Worm (Caenorhabditis elegans): Measurements from ENCODE around the gene cif-1.
A peak's percentile ranks its signal among the peaks of the same experiment; 100 is the strongest.

- peak; percentile 65 for TF ChIP-seq Y48G9A.11 (GFP tag; IDR thresholded peaks at IDR 0.05)
- TF ChIP-seq nhr-6 (tag; optimal IDR thresholded peaks at IDR 0.05): peak; percentile 73
- peak in 1 of 2 experiments; percentile 70 for TF ChIP-seq mdl-1 (tag; optimal IDR thresholded peaks at IDR 0.05)
- no peak for TF ChIP-seq F26F4.8 (GFP tag; conservative IDR thresholded peaks at IDR 0.05)
- peak; percentile 82 for TF ChIP-seq hlh-30 (tag; optimal IDR thresholded peaks at IDR 0.05; ENCODE audit: insufficient read depth)
- TF ChIP-seq unc-62 (GFP tag; optimal IDR thresholded peaks at IDR 0.05 in 1 of 2): peak in 1 of 2 experiments; percentile 88
- no peak for TF ChIP-seq unc-62 (tag; optimal IDR thresholded peaks at IDR 0.05)
- no peak for TF ChIP-seq Y5F2A.4 (GFP tag; optimal IDR thresholded peaks at IDR 0.05)
- TF ChIP-seq ZK546.5 (tag; optimal IDR thresholded peaks at IDR 0.05): peak in 1 of 2 experiments; percentile 44
- TF ChIP-seq zfp-3 (GFP tag; conservative IDR thresholded peaks at IDR 0.05): peak; percentile 75; the same call in 1 of the 2 replicates
Observed at ce11 chrIV:4660151-4661041, 50.2 kb downstream of the cif-1 start, which contains the start of the genes F29B9.11 and jmjd-1.2.
